Fruit fly (Drosophila melanogaster): Measurements from ENCODE around the gene CG43391.
A peak's percentile ranks its signal among the peaks of the same experiment; 100 is the strongest.

The CG43391 gene

dm6 chr3L:11536132-11536531 is 44.7 kb downstream of the CG43391 start (continued):
- no peak for TF ChIP-seq CTCF (GFP tag; optimal IDR thresholded peaks at IDR 0.05)
- 0 out of 2 replicates have a peak, but pooled peaks have one; percentile 24 for TF ChIP-seq HLH3B (GFP tag; IDR thresholded peaks at IDR 0.05)
- 0 out of 2 replicates have a peak, but pooled peaks have one; percentile 20 for TF ChIP-seq Drgx (GFP tag; IDR thresholded peaks at IDR 0.05)
- TF ChIP-seq ara (GFP tag; IDR thresholded peaks at IDR 0.05): no peak
- no peak for TF ChIP-seq CG12299 (tag; optimal IDR thresholded peaks at IDR 0.05)
- no peak for TF ChIP-seq Asciz (GFP tag; optimal IDR thresholded peaks at IDR 0.05)
- peak; percentile 34 for TF ChIP-seq phol (tag; optimal IDR thresholded peaks at IDR 0.05)
- 0 out of 4 replicates have a peak, but pooled peaks have one; percentile 16 for TF ChIP-seq Gug (GFP tag; IDR thresholded peaks at IDR 0.05)
- TF ChIP-seq cas (GFP tag; IDR thresholded peaks at IDR 0.05): no peak
- peak; percentile 43 for TF ChIP-seq sisA (GFP tag; IDR thresholded peaks at IDR 0.05)
- no peak for TF ChIP-seq CG10321 (GFP tag; IDR thresholded peaks at IDR 0.05)
- TF ChIP-seq CG16779 (GFP tag; IDR thresholded peaks at IDR 0.05): no peak
- TF ChIP-seq CG2120 (GFP tag; optimal IDR thresholded peaks at IDR 0.05): peak; percentile 7
- peak; percentile 56; the same call in 1 of the 2 replicates for TF ChIP-seq seq (GFP tag; IDR thresholded peaks at IDR 0.05)
- TF ChIP-seq Xbp1 (GFP tag; optimal IDR thresholded peaks at IDR 0.05): peak; percentile 7
- peak; percentile 15 for TF ChIP-seq CG15514 (GFP tag; optimal IDR thresholded peaks at IDR 0.05)
- no peak for TF ChIP-seq Dp (GFP tag; optimal IDR thresholded peaks at IDR 0.05)
- TF ChIP-seq ind (GFP tag; optimal IDR thresholded peaks at IDR 0.05): peak; percentile 11
- TF ChIP-seq chif (GFP tag; optimal IDR thresholded peaks at IDR 0.05): peak in 1 of 2 experiments; percentile 0
- TF ChIP-seq CG9932 (GFP tag; IDR thresholded peaks at IDR 0.05): peak; percentile 53
- TF ChIP-seq ssp (GFP tag; IDR thresholded peaks at IDR 0.05): 0 out of 2 replicates have a peak, but pooled peaks have one; percentile 16
- TF ChIP-seq CG12391 (tag; optimal IDR thresholded peaks at IDR 0.05): peak; percentile 19
- TF ChIP-seq Ada2b (GFP tag; IDR thresholded peaks at IDR 0.05): peak; percentile 72
- no peak for TF ChIP-seq pan (optimal IDR thresholded peaks at IDR 0.05)
- peak in 1 of 2 experiments; percentile 42 for TF ChIP-seq pan (GFP tag; optimal IDR thresholded peaks at IDR 0.05 in 1 of 2, IDR thresholded peaks at IDR 0.05 in 1 of 2)
- no peak for TF ChIP-seq CG3995 (GFP tag; optimal IDR thresholded peaks at IDR 0.05)
- peak; percentile 54 for TF ChIP-seq Ptx1 (GFP tag; IDR thresholded peaks at IDR 0.05)
- TF ChIP-seq tna (GFP tag; IDR thresholded peaks at IDR 0.05; ENCODE audit: partially characterized antibody): no peak
- no peak for TF ChIP-seq HHEX (GFP tag; optimal IDR thresholded peaks at IDR 0.05)
- TF ChIP-seq Hr39 (optimal IDR thresholded peaks at IDR 0.05): no peak
- TF ChIP-seq Hmr (GFP tag; optimal IDR thresholded peaks at IDR 0.05): no peak
- 0 out of 3 replicates have a peak, but pooled peaks have one; percentile 15 for TF ChIP-seq CG17361 (GFP tag; IDR thresholded peaks at IDR 0.05)
- peak; percentile 47 for TF ChIP-seq Sox102F (GFP tag; optimal IDR thresholded peaks at IDR 0.05)
- peak; percentile 29; the same call in 1 of the 2 replicates for TF ChIP-seq CG31441 (GFP tag; IDR thresholded peaks at IDR 0.05)
- TF ChIP-seq CG4424 (GFP tag; optimal IDR thresholded peaks at IDR 0.05): peak; percentile 22
- TF ChIP-seq otp (GFP tag; IDR thresholded peaks at IDR 0.05): 0 out of 3 replicates have a peak, but pooled peaks have one; percentile 19
- peak; percentile 41; the same call in 1 of the 2 replicates for TF ChIP-seq lmd (GFP tag; IDR thresholded peaks at IDR 0.05)
- peak; percentile 13 for TF ChIP-seq Ets65A (GFP tag)
- TF ChIP-seq CG8924 (tag; optimal IDR thresholded peaks at IDR 0.05): no peak
- peak; percentile 2 for TF ChIP-seq cwo (GFP tag; optimal IDR thresholded peaks at IDR 0.05)
- TF ChIP-seq fd102C (GFP tag; optimal IDR thresholded peaks at IDR 0.05): no peak
- TF ChIP-seq dmrt99B (tag; optimal IDR thresholded peaks at IDR 0.05): peak; percentile 31
- no peak for TF ChIP-seq lbe (GFP tag; optimal IDR thresholded peaks at IDR 0.05)
- TF ChIP-seq crol (GFP tag; IDR thresholded peaks at IDR 0.05): peak; percentile 18; the same call in 1 of the 2 replicates
- no peak for TF ChIP-seq Poxn (GFP tag; IDR thresholded peaks at IDR 0.05)
- TF ChIP-seq sens (GFP tag): peak; percentile 83
- TF ChIP-seq Fer3 (tag; optimal IDR thresholded peaks at IDR 0.05): peak; percentile 22
- peak; percentile 11 for TF ChIP-seq PHDP (tag; optimal IDR thresholded peaks at IDR 0.05)
- TF ChIP-seq gem (tag; optimal IDR thresholded peaks at IDR 0.05): peak; percentile 56
- no peak for TF ChIP-seq Gsc (GFP tag; IDR thresholded peaks at IDR 0.05)
- TF ChIP-seq Nf-YA (GFP tag; IDR thresholded peaks at IDR 0.05): no peak
- no peak for TF ChIP-seq zf30C (GFP tag; optimal IDR thresholded peaks at IDR 0.05)
